Fruit fly (Drosophila melanogaster) whole organism, wandering third instar larva: Measurements from ENCODE around the gene sr.

ENCODE experiments used
- Abd-B ChIP-seq: fragments of >200 bp; optimal IDR thresholded peaks from 2 replicates; lab custom pipeline; 2017; ENCODE audit warnings: missing biosample characterization, missing genetic modification characterization
- CG32264 ChIP-seq: fragments of 200-800 bp; sonication (Bioruptor generic); optimal IDR thresholded peaks from 2 replicates; lab custom pipeline; 2016; ENCODE audit warnings: missing biosample characterization, missing genetic modification characterization
- CG9705 ChIP-seq: fragments of 200-800 bp; sonication (Bioruptor generic); optimal IDR thresholded peaks from 2 replicates; lab custom pipeline; 2018; ENCODE audit warnings: missing biosample characterization, mild to moderate bottlenecking, missing genetic modification characterization
- CrebA ChIP-seq: fragments of 200-800 bp; sonication (Bioruptor generic); optimal IDR thresholded peaks from 2 replicates; lab custom pipeline; 2016; ENCODE audit warnings: missing biosample characterization, mild to moderate bottlenecking, missing genetic modification characterization, borderline replicate concordance
- Dfd ChIP-seq: fragments of >200 bp; optimal IDR thresholded peaks from 2 replicates; lab custom pipeline; 2017; ENCODE audit warnings: missing biosample characterization, missing genetic modification characterization
- Dif ChIP-seq: fragments of 200-275, 200-300 bp; sonication (Bioruptor generic); optimal IDR thresholded peaks from 2 replicates; lab custom pipeline; 2018; ENCODE audit warnings: missing biosample characterization, missing genetic modification characterization; ENCODE audit not compliant: partially characterized antibody
- GATAd ChIP-seq: sonication (Bioruptor generic); optimal IDR thresholded peaks from 2 replicates; lab custom pipeline; 2016; ENCODE audit warnings: missing biosample characterization, missing genetic modification characterization
- HLH106 ChIP-seq: fragments of 200-800 bp; optimal IDR thresholded peaks from 3 replicates; lab custom pipeline; 2019; ENCODE audit warnings: missing biosample characterization, mild to moderate bottlenecking, missing genetic modification characterization, moderate library complexity
- Hnf4 ChIP-seq: fragments of 200-800 bp; sonication (Bioruptor generic); optimal IDR thresholded peaks from 2 replicates; lab custom pipeline; 2016; ENCODE audit warnings: missing biosample characterization, mild to moderate bottlenecking, missing genetic modification characterization
- Hr78 ChIP-seq: fragments of >200 bp; optimal IDR thresholded peaks from 2 replicates; lab custom pipeline; 2017; ENCODE audit warnings: missing biosample characterization, missing genetic modification characterization
- Hr83 ChIP-seq: fragments of 200-300 bp; sonication (Bioruptor generic); optimal IDR thresholded peaks from 2 replicates; lab custom pipeline; 2016; ENCODE audit warnings: missing biosample characterization, mild to moderate bottlenecking, missing genetic modification characterization, moderate library complexity; ENCODE audit not compliant: poor library complexity, severe bottlenecking
- Jra ChIP-seq: sonication (Bioruptor generic); optimal IDR thresholded peaks from 2 replicates; lab custom pipeline; 2016; ENCODE audit warnings: missing biosample characterization, missing genetic modification characterization
- Mio ChIP-seq: sonication (Bioruptor generic); optimal IDR thresholded peaks from 2 replicates; lab custom pipeline; 2016; ENCODE audit warnings: missing biosample characterization, missing genetic modification characterization
- Myc ChIP-seq: fragments of >200 bp; optimal IDR thresholded peaks from 2 replicates; lab custom pipeline; 2017
- N ChIP-seq: fragments of >200 bp; optimal IDR thresholded peaks from 2 replicates; lab custom pipeline; 2018; ENCODE audit warnings: missing biosample characterization, missing external identifiers, missing genetic modification characterization
- OdsH ChIP-seq: fragments of 200-800 bp; sonication (Bioruptor generic); optimal IDR thresholded peaks from 2 replicates; lab custom pipeline; 2016; ENCODE audit warnings: missing biosample characterization, mild to moderate bottlenecking, missing genetic modification characterization
- Rel ChIP-seq, 2 experiments: fragments of 200-800 bp; sonication (Bioruptor generic) in 1 of 2; optimal IDR thresholded peaks; 2 replicates in 1 of 2; 3 replicates in 1 of 2; lab custom pipeline; 2016 to 2019; ENCODE audit warnings: mild to moderate bottlenecking in 2 of 2, missing biosample characterization in 2 of 2, missing genetic modification characterization in 2 of 2, moderate library complexity in 1 of 2
- Sp1 ChIP-seq: fragments of 200-800 bp; sonication (Bioruptor generic); optimal IDR thresholded peaks from 3 replicates; lab custom pipeline; 2019; ENCODE audit warnings: missing biosample characterization, mild to moderate bottlenecking, missing genetic modification characterization, moderate library complexity
- Vsx2 ChIP-seq: fragments of 200-300, 225-300 bp; sonication (Bioruptor generic); optimal IDR thresholded peaks from 2 replicates; lab custom pipeline; 2018; ENCODE audit warnings: missing biosample characterization, missing genetic modification characterization; ENCODE audit not compliant: partially characterized antibody
- br ChIP-seq: fragments of 200-800 bp; sonication (Bioruptor generic); optimal IDR thresholded peaks from 2 replicates; lab custom pipeline; 2016; ENCODE audit warnings: missing biosample characterization, missing genetic modification characterization
- brk ChIP-seq: fragments of 200-800 bp; sonication (Bioruptor generic); optimal IDR thresholded peaks from 2 replicates; lab custom pipeline; 2016; ENCODE audit warnings: missing biosample characterization, mild to moderate bottlenecking, missing genetic modification characterization
- dl ChIP-seq, 2 experiments: fragments of 175-275, 200-275 bp in 1 of 2; fragments of 200-275 bp in 1 of 2; sonication (Bioruptor generic); optimal IDR thresholded peaks; lab custom pipeline; 2018; ENCODE audit warnings: mild to moderate bottlenecking in 2 of 2, missing biosample characterization in 2 of 2, missing genetic modification characterization in 2 of 2, moderate library complexity in 2 of 2; ENCODE audit not compliant: partially characterized antibody in 2 of 2, insufficient read depth in 1 of 2
- dmrt93B ChIP-seq: fragments of 200-800 bp; sonication (Bioruptor generic); optimal IDR thresholded peaks from 2 replicates; lab custom pipeline; 2018; ENCODE audit warnings: missing biosample characterization, mild to moderate bottlenecking, missing genetic modification characterization
- dsf ChIP-seq: sonication (Bioruptor generic); optimal IDR thresholded peaks from 2 replicates; lab custom pipeline; 2016; ENCODE audit warnings: missing biosample characterization, missing genetic modification characterization, borderline replicate concordance
- ey ChIP-seq: fragments of 200-800 bp; sonication (Bioruptor generic); optimal IDR thresholded peaks from 2 replicates; lab custom pipeline; 2016; ENCODE audit warnings: missing biosample characterization, missing genetic modification characterization
- foxo ChIP-seq, 2 experiments: fragments of 200-800 bp; sonication (Bioruptor generic); optimal IDR thresholded peaks; 2 replicates in 1 of 2; 3 replicates in 1 of 2; lab custom pipeline; 2016 to 2017; ENCODE audit warnings: missing biosample characterization in 2 of 2, missing genetic modification characterization in 2 of 2
- fru ChIP-seq: fragments of 200-800 bp; sonication (Bioruptor generic); optimal IDR thresholded peaks from 3 replicates; lab custom pipeline; 2016; ENCODE audit warnings: missing biosample characterization, mild to moderate bottlenecking, missing genetic modification characterization
- h ChIP-seq: fragments of 200-800 bp; sonication (Bioruptor generic); optimal IDR thresholded peaks from 3 replicates; lab custom pipeline; 2016; ENCODE audit warnings: missing biosample characterization, mild to moderate bottlenecking, missing genetic modification characterization
- jim ChIP-seq: fragments of 175-275, 200-325 bp; sonication (Bioruptor generic); optimal IDR thresholded peaks from 2 replicates; lab custom pipeline; 2016; ENCODE audit warnings: missing biosample characterization, mild to moderate bottlenecking, missing genetic modification characterization
- lola ChIP-seq: fragments of >200 bp; optimal IDR thresholded peaks from 2 replicates; lab custom pipeline; 2017; ENCODE audit warnings: missing biosample characterization, missing genetic modification characterization
- pan ChIP-seq: fragments of >200 bp; optimal IDR thresholded peaks from 2 replicates; lab custom pipeline; 2017
- psq ChIP-seq: fragments of 200-800 bp; sonication (Bioruptor generic); optimal IDR thresholded peaks from 3 replicates; lab custom pipeline; 2017; ENCODE audit warnings: missing biosample characterization, mild to moderate bottlenecking, missing genetic modification characterization, moderate library complexity
- rgr ChIP-seq: fragments of 200-800 bp; sonication (Bioruptor generic); optimal IDR thresholded peaks from 3 replicates; lab custom pipeline; 2016; ENCODE audit warnings: missing biosample characterization, mild to moderate bottlenecking, missing genetic modification characterization
- sage ChIP-seq: fragments of 200-800 bp; sonication (Bioruptor generic); optimal IDR thresholded peaks from 2 replicates; lab custom pipeline; 2016; ENCODE audit warnings: missing biosample characterization, mild to moderate bottlenecking, missing genetic modification characterization
- sv ChIP-seq: fragments of 200-800 bp; sonication (Bioruptor generic); optimal IDR thresholded peaks from 3 replicates; lab custom pipeline; 2016; ENCODE audit warnings: missing biosample characterization, missing genetic modification characterization
- tai ChIP-seq: sonication (Bioruptor generic); optimal IDR thresholded peaks from 2 replicates; lab custom pipeline; 2016; ENCODE audit warnings: missing biosample characterization, missing genetic modification characterization
- usp ChIP-seq: fragments of >200 bp; optimal IDR thresholded peaks from 2 replicates; lab custom pipeline; 2017; ENCODE audit warnings: missing biosample characterization, missing genetic modification characterization
- woc ChIP-seq: sonication (Bioruptor generic); optimal IDR thresholded peaks from 2 replicates; lab custom pipeline; 2016; ENCODE audit warnings: missing biosample characterization, mild to moderate bottlenecking, missing genetic modification characterization

Gene sr

DNA sequence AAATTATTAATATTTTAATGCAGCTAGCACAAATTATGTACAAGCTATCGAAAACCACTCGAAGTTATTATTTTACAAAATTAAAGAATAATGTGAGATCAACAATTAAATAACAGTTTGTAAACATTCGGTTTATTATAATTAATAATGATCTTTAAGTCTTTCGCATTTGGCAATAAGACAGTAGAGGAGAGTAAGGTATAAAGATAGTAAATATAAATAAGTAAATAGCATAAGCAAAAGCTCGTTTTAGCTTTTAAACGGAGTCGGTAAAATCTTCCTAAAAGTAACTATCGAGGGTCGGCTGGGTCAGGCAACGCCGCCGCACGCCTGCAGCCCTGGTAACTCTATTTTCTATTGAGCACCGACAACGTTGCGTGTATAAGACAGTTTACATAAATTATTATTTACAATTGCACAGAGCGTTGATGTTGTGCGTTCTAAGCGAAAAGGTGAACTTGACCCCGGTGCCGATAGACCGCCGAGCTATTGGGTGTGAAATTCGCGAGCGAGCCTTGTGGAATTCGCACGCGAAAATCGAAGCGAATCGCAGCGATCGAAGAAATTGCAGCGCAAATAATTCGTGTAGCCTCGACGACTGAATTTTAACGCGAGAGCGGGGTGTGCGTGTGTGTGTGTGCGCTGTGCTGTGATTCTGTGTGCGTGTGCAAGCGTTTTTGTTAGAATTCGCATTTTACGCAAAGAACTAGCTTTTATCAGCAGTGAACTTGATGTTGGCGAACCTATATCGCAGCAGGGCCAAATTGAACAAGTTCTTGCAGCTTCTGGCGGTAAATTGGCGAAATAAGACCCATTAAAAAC, 77.0 kb downstream of the sr start, which contains the start of gene wrd:
Gene wrd (plus strand): TSS at position 342 of the 822 bp plus-strand sequence.
- peak; percentile 9 for TF ChIP-seq rgr (GFP tag; lab: Kevin White, UChicago)
- TF ChIP-seq GATAd (GFP tag; lab: Kevin White, UChicago), result no peak
- peak; percentile 9 for TF ChIP-seq woc (GFP tag; lab: Kevin White, UChicago)
- no peak for TF ChIP-seq Rel (GFP tag; optimal IDR thresholded peaks at IDR 0.05; lab: Kevin White, UChicago)
- peak; percentile 14 for TF ChIP-seq Rel (tag; optimal IDR thresholded peaks at IDR 0.05; lab: Kevin White, UChicago)
- peak; percentile 36 for TF ChIP-seq fru
- TF ChIP-seq Hnf4 (GFP tag; lab: Kevin White, UChicago), result peak; percentile 10
- TF ChIP-seq Abd-B (GFP tag; lab: Kevin White, UChicago), result no peak
- TF ChIP-seq br, result peak; percentile 18
- TF ChIP-seq OdsH, result no peak
- peak; percentile 9 for TF ChIP-seq Sp1 (GFP tag; lab: Kevin White, UChicago)
- peak; percentile 34 for TF ChIP-seq HLH106 (tag; lab: Kevin White, UChicago)
- peak in 1 of 2 experiments; percentile 52 for TF ChIP-seq foxo (GFP tag; optimal IDR thresholded peaks at IDR 0.05; lab: Kevin White, UChicago)
- peak; percentile 22 for TF ChIP-seq h (GFP tag; lab: Kevin White, UChicago)

DNA sequence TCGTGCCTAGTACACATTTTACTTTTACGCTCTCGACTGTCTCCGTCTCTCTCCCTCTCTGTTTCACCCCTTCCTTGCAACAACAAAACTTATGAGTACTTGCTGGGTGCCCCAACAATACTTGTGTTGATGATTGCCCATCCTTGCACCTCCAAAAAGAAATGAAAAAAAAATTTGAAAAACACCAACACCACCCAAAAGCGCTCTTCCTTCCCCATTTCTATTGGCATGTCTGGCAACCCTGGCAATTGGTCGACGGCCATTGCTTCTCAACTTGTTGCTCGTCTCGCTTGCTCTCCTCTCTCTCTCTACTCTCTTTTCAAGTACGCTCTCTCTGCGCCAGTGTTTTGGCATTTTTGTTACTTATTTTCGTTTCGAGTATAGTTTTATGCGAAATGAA, 77.8 kb downstream of the sr start:
- TF ChIP-seq dl (GFP tag; optimal IDR thresholded peaks at IDR 0.05; lab: Kevin White, UChicago; ENCODE audit: insufficient read depth in 1 of 2, partially characterized antibody in 2 of 2) (peak; percentile 97), pan (lab: Kevin White, UChicago) (no peak), Myc (lab: Kevin White, UChicago) (no peak), fru (peak; percentile 31), foxo (GFP tag; optimal IDR thresholded peaks at IDR 0.05; lab: Kevin White, UChicago) (peak in 1 of 2 experiments; percentile 17), Sp1 (GFP tag; lab: Kevin White, UChicago) (peak; percentile 41), GATAd (GFP tag; lab: Kevin White, UChicago) (no peak), dmrt93B (GFP tag; lab: Kevin White, UChicago) (no peak), HLH106 (tag; lab: Kevin White, UChicago) (peak; percentile 34), ey (GFP tag; lab: Kevin White, UChicago) (no peak), lola (GFP tag; lab: Kevin White, UChicago) (no peak), CG32264 (GFP tag; lab: Kevin White, UChicago) (no peak), Abd-B (GFP tag; lab: Kevin White, UChicago) (no peak), Hnf4 (GFP tag; lab: Kevin White, UChicago) (peak; percentile 6), Hr83 (peak; percentile 70), N (GFP tag; lab: Kevin White, UChicago) (no peak), h (GFP tag; lab: Kevin White, UChicago) (peak; percentile 29), dsf (GFP tag; lab: Kevin White, UChicago) (no peak), Jra (GFP tag; lab: Kevin White, UChicago) (peak; percentile 10), woc (GFP tag; lab: Kevin White, UChicago) (no peak), CG9705 (GFP tag; lab: Kevin White, UChicago) (no peak), brk (GFP tag; lab: Kevin White, UChicago) (no peak), tai (no peak), OdsH (peak; percentile 36), Vsx2 (GFP tag; lab: Kevin White, UChicago) (peak; percentile 86), sage (GFP tag; lab: Kevin White, UChicago) (no peak), Dfd (GFP tag; lab: Kevin White, UChicago) (no peak), Rel (GFP tag; optimal IDR thresholded peaks at IDR 0.05; lab: Kevin White, UChicago) (no peak), Rel (tag; optimal IDR thresholded peaks at IDR 0.05; lab: Kevin White, UChicago) (peak; percentile 8), Dif (GFP tag; lab: Kevin White, UChicago) (peak; percentile 98), br (no peak), rgr (GFP tag; lab: Kevin White, UChicago) (peak; percentile 58), CrebA (no peak), usp (GFP tag; lab: Kevin White, UChicago) (no peak), Hr78 (GFP tag; lab: Kevin White, UChicago) (no peak), jim (GFP tag; lab: Kevin White, UChicago) (peak; percentile 1), sv (no peak), Mio (GFP tag; lab: Kevin White, UChicago) (no peak), psq (peak; percentile 40)
- TF ChIP-seq, all 38 proteins: peak for 16
